Fruit fly (Drosophila melanogaster): ENCODE data around the gene emc.

The emc gene

dm6 chr3L:738523-739356, 10.5 kb upstream of the emc start (continued):
- TF ChIP-seq CG13296 (GFP tag; optimal IDR thresholded peaks at IDR 0.05) (peak; percentile 86), B-H1 (GFP tag; IDR thresholded peaks at IDR 0.05) (peak; percentile 83), fd3F (GFP tag; optimal IDR thresholded peaks at IDR 0.05) (peak; percentile 82), knrl (GFP tag; IDR thresholded peaks at IDR 0.05; ENCODE audit: partially characterized antibody) (no peak), ara (GFP tag; IDR thresholded peaks at IDR 0.05) (peak; percentile 93), CG4360 (GFP tag; IDR thresholded peaks at IDR 0.05) (peak; percentile 42; the same call in 1 of the 2 replicates), CG13775 (GFP tag; optimal IDR thresholded peaks at IDR 0.05) (peak; percentile 89), dati (GFP tag; IDR thresholded peaks at IDR 0.05) (peak; percentile 59; the same call in 1 of the 2 replicates), CG2678 (tag; optimal IDR thresholded peaks at IDR 0.05) (peak; percentile 94), HLHmδ (GFP tag; optimal IDR thresholded peaks at IDR 0.05) (no peak), salm (tag; optimal IDR thresholded peaks at IDR 0.05) (peak; percentile 90), CG15696 (tag; optimal IDR thresholded peaks at IDR 0.05) (peak; percentile 88), CG6272 (GFP tag; IDR thresholded peaks at IDR 0.05) (peak; percentile 80), CG10462 (GFP tag; optimal IDR thresholded peaks at IDR 0.05) (peak; percentile 85), CG16813 (GFP tag; IDR thresholded peaks at IDR 0.05; ENCODE audit: partially characterized antibody) (no peak), pan (optimal IDR thresholded peaks at IDR 0.05) (no peak), pan (GFP tag; optimal IDR thresholded peaks at IDR 0.05 in 1 of 2, IDR thresholded peaks at IDR 0.05 in 1 of 2) (peak in 1 of 2 experiments; percentile 94), MTF-1 (GFP tag; optimal IDR thresholded peaks at IDR 0.05; ENCODE audit: borderline replicate concordance) (peak; percentile 81), pfk (GFP tag; optimal IDR thresholded peaks at IDR 0.05) (no peak), CG15514 (GFP tag; optimal IDR thresholded peaks at IDR 0.05) (peak; percentile 76), org-1 (GFP tag; optimal IDR thresholded peaks at IDR 0.05) (peak; percentile 81), Opbp (GFP tag; IDR thresholded peaks at IDR 0.05; ENCODE audit: partially characterized antibody) (no peak), jigr1 (GFP tag; IDR thresholded peaks at IDR 0.05) (peak; percentile 70; the same call in 2 of the 3 replicates), CG14710 (tag; optimal IDR thresholded peaks at IDR 0.05) (peak; percentile 95), HmgD (GFP tag; optimal IDR thresholded peaks at IDR 0.05) (no peak), Adf1 (GFP tag; IDR thresholded peaks at IDR 0.05) (peak; percentile 59), ttk (GFP tag; IDR thresholded peaks at IDR 0.05) (peak; percentile 90), CG9876 (GFP tag; optimal IDR thresholded peaks at IDR 0.05) (no peak), CG14667 (GFP tag; IDR thresholded peaks at IDR 0.05) (peak; percentile 89), CG17359 (tag; optimal IDR thresholded peaks at IDR 0.05) (peak; percentile 94), CG18599 (GFP tag; optimal IDR thresholded peaks at IDR 0.05) (peak; percentile 92), CG9817 (tag; optimal IDR thresholded peaks at IDR 0.05) (peak; percentile 82)

dm6 chr3L:739357-740130, 9.7 kb upstream of the emc start:
- no peak for TF ChIP-seq lov (optimal IDR thresholded peaks at IDR 0.05)
- 0 out of 3 replicates have a peak, but pooled peaks have one; percentile 36 for TF ChIP-seq lov (GFP tag; IDR thresholded peaks at IDR 0.05)
- TF ChIP-seq Tbp (GFP tag; optimal IDR thresholded peaks at IDR 0.05), result no peak
- TF ChIP-seq CG1529 (GFP tag; optimal IDR thresholded peaks at IDR 0.05), result no peak
- TF ChIP-seq ttk (GFP tag; IDR thresholded peaks at IDR 0.05), result 0 out of 2 replicates have a peak, but pooled peaks have one; percentile 8
- no peak for TF ChIP-seq ham (GFP tag; IDR thresholded peaks at IDR 0.05)
- TF ChIP-seq Med (GFP tag), result peak; percentile 62
- TF ChIP-seq CG6254 (GFP tag; optimal IDR thresholded peaks at IDR 0.05), result peak; percentile 22
- 0 out of 3 replicates have a peak, but pooled peaks have one; percentile 24 for TF ChIP-seq CG34422 (GFP tag; IDR thresholded peaks at IDR 0.05)
- no peak for TF ChIP-seq so (GFP tag; IDR thresholded peaks at IDR 0.05)
- no peak for TF ChIP-seq CG6654 (GFP tag; optimal IDR thresholded peaks at IDR 0.05)
- TF ChIP-seq lbe (GFP tag; optimal IDR thresholded peaks at IDR 0.05), result peak; percentile 39
- TF ChIP-seq D19B (GFP tag; optimal IDR thresholded peaks at IDR 0.05), result peak; percentile 32
- TF ChIP-seq CG4707 (GFP tag; optimal IDR thresholded peaks at IDR 0.05), result peak; percentile 80
- 0 out of 2 replicates have a peak, but pooled peaks have one; percentile 11 for TF ChIP-seq CG1024 (GFP tag; IDR thresholded peaks at IDR 0.05)
- no peak for TF ChIP-seq crc (GFP tag; optimal IDR thresholded peaks at IDR 0.05)
- TF ChIP-seq onecut (GFP tag; IDR thresholded peaks at IDR 0.05), result no peak
